Worm (Caenorhabditis elegans): ENCODE data around the gene C26B2.2.

Gene C26B2.2

DNA sequence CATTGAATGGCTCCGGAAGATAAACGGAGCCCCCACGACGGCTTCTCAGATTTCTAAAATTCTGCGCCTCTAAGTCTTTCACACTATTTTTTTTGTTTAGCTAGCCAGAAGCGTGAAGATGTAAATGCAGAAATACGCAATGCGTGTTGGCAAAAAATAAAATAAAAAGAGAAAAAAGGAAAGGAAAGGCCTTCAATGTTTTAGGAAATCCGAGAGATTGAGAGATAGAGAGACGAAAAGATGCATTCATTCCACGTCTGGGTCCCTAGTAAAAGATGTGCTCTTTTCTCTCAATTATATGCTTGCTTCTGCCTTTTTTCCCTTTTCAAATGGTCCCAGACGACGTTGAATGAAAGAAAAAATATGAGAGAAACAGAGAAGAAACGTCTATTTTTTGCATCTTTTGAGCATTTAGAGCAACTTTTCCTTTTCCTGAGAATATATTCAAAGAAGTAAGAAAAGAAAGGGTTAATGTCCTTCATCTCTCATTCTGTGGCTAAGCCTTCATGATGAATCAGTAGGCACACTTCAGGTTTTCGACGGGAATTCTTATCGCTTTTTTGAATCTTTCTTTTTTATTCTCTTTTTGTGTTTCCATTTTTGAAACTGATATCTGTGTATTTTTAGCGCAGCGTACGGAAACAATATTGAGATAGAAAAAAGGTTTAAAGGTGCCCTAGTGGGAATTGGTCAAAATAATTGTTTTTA is 18.8 kb upstream of the C26B2.2 start (continued):
- TF ChIP-seq madf-5 (GFP tag; IDR thresholded peaks at IDR 0.05) (no peak), madf-9 (GFP tag; conservative IDR thresholded peaks at IDR 0.05) (no peak), nhr-102 (tag; optimal IDR thresholded peaks at IDR 0.05) (no peak), T26A8.4 (GFP tag; IDR thresholded peaks at IDR 0.05) (no peak), ZK337.2 (GFP tag; IDR thresholded peaks at IDR 0.05) (no peak), mdl-1 (tag; optimal IDR thresholded peaks at IDR 0.05) (peak in 1 of 2 experiments; percentile 10)

- TF ChIP-seq mep-1 (tag; optimal IDR thresholded peaks at IDR 0.05) = peak; percentile 34
- peak; percentile 10 for TF ChIP-seq hlh-30 (tag; optimal IDR thresholded peaks at IDR 0.05; ENCODE audit: insufficient read depth)
- peak; percentile 33; the same call in 1 of the 2 replicates for TF ChIP-seq dmd-6 (GFP tag; IDR thresholded peaks at IDR 0.05)
- TF ChIP-seq lin-38 (GFP tag; IDR thresholded peaks at IDR 0.05) = no peak
- TF ChIP-seq nhr-77 (tag; optimal IDR thresholded peaks at IDR 0.05) = peak; percentile 17
- TF ChIP-seq mxl-3 (GFP tag; optimal IDR thresholded peaks at IDR 0.05) = peak; percentile 2
- TF ChIP-seq nhr-28 (tag; optimal IDR thresholded peaks at IDR 0.05) = peak; percentile 77
- peak in 1 of 2 experiments; percentile 40 for TF ChIP-seq mdl-1 (tag; optimal IDR thresholded peaks at IDR 0.05)
- no peak for TF ChIP-seq sdz-12 (GFP tag; optimal IDR thresholded peaks at IDR 0.05)
- TF ChIP-seq unc-62 (GFP tag; optimal IDR thresholded peaks at IDR 0.05 in 1 of 2) = peak in 1 of 2 experiments; percentile 73
- no peak for TF ChIP-seq unc-62 (tag; optimal IDR thresholded peaks at IDR 0.05)
- TF ChIP-seq snpc-4 (tag; optimal IDR thresholded peaks at IDR 0.05) = no peak
- no peak for TF ChIP-seq arid-1 (GFP tag; conservative IDR thresholded peaks at IDR 0.05)
- TF ChIP-seq lsy-2 (tag; optimal IDR thresholded peaks at IDR 0.05) = peak in 1 of 2 experiments; percentile 12
Observed at ce11 chrIV:8036492-8036891, 14.6 kb upstream of the C26B2.2 start.

DNA sequence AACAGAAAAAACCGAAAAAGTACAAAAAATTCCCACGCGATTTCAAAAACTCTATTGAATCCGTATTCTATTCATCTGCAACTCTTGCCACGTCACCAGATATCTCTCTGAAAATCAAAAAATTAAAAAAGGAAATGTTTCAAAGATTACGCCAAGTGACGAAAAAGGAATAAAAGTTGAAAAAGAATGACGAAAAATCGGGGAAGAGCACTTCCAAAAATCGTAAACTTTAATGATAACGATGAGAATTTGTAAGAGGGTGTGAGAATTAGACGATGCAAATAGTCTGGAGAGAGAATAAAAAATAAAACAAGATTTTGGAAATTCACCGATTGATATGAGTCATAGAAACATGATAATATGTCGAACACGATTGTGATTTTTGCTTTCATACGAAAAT is 12.3 kb upstream of the C26B2.2 start:
- no peak for TF ChIP-seq lsy-2 (tag; optimal IDR thresholded peaks at IDR 0.05)
- peak; percentile 61 for TF ChIP-seq pqm-1 (tag; optimal IDR thresholded peaks at IDR 0.05)
- TF ChIP-seq unc-62 (GFP tag; optimal IDR thresholded peaks at IDR 0.05 in 1 of 2) = peak in 1 of 2 experiments; percentile 11
- no peak for TF ChIP-seq unc-62 (tag; optimal IDR thresholded peaks at IDR 0.05)

ce11 chrIV:8032135-8032915 is 10.4 kb upstream of the C26B2.2 start:
- TF ChIP-seq T20F7.1 (GFP tag; optimal IDR thresholded peaks at IDR 0.05) (peak; percentile 33), ztf-7 (tag; optimal IDR thresholded peaks at IDR 0.05) (no peak), tra-1 (GFP tag; IDR thresholded peaks at IDR 0.05) (peak; percentile 87), lsy-2 (tag; optimal IDR thresholded peaks at IDR 0.05) (peak in 1 of 2 experiments; percentile 15), ceh-62 (tag; optimal IDR thresholded peaks at IDR 0.05) (no peak), snpc-1.2 (GFP tag; IDR thresholded peaks at IDR 0.05) (no peak), cey-2 (tag; optimal IDR thresholded peaks at IDR 0.05; ENCODE audit: borderline replicate concordance, insufficient read depth) (peak; percentile 29), hlh-30 (tag; optimal IDR thresholded peaks at IDR 0.05; ENCODE audit: insufficient read depth) (no peak), nhr-102 (tag; optimal IDR thresholded peaks at IDR 0.05) (peak; percentile 56), nhr-10 (tag; optimal IDR thresholded peaks at IDR 0.05) (peak; percentile 24), T26A8.4 (GFP tag; IDR thresholded peaks at IDR 0.05) (no peak), nhr-28 (tag; optimal IDR thresholded peaks at IDR 0.05) (peak; percentile 78), aha-1 (tag) (peak; percentile 68), lin-1 (GFP tag; IDR thresholded peaks at IDR 0.05) (peak; percentile 65; the same call in 1 of the 2 replicates), nhr-237 (tag; optimal IDR thresholded peaks at IDR 0.05) (no peak), zfp-2 (tag; optimal IDR thresholded peaks at IDR 0.05) (no peak), F10B5.3 (tag; optimal IDR thresholded peaks at IDR 0.05) (no peak), dve-1 (tag; optimal IDR thresholded peaks at IDR 0.05; ENCODE audit: insufficient read depth) (peak; percentile 81), nhr-77 (tag; optimal IDR thresholded peaks at IDR 0.05) (peak; percentile 44), mxl-3 (GFP tag; optimal IDR thresholded peaks at IDR 0.05) (no peak), hif-1 (tag; optimal IDR thresholded peaks at IDR 0.05) (no peak), pqm-1 (tag; optimal IDR thresholded peaks at IDR 0.05) (peak; percentile 98), hlh-11 (tag; optimal IDR thresholded peaks at IDR 0.05) (peak; percentile 88), php-3 (GFP tag; IDR thresholded peaks at IDR 0.05) (0 out of 2 replicates have a peak, but pooled peaks have one; percentile 34), dmd-6 (GFP tag; IDR thresholded peaks at IDR 0.05) (peak; percentile 97), daf-16 (GFP tag; optimal IDR thresholded peaks at IDR 0.05) (peak in 1 of 2 experiments; percentile 50), daf-16 (tag; optimal IDR thresholded peaks at IDR 0.05) (peak; percentile 93), nhr-41 (GFP tag; IDR thresholded peaks at IDR 0.05) (0 out of 2 replicates have a peak, but pooled peaks have one; percentile 17), nhr-48 (tag; optimal IDR thresholded peaks at IDR 0.05) (peak; percentile 74)
